Fruit fly (Drosophila melanogaster) whole organism, adult: ENCODE results near the gene CNPYb.

Experiments
- CG11617 ChIP-seq: fragments of 200-800 bp; sonication (Bioruptor generic); optimal IDR thresholded peaks from 2 replicates; lab custom pipeline; 2017; ENCODE audit warnings: mild to moderate bottlenecking, missing biosample characterization, missing genetic modification reagents, missing genetic modification characterization
- CG12768 ChIP-seq: fragments of 200-800 bp; sonication (Bioruptor generic); optimal IDR thresholded peaks from 2 replicates; lab custom pipeline; 2017; ENCODE audit warnings: missing biosample characterization, missing genetic modification characterization, mild to moderate bottlenecking, moderate library complexity, missing genetic modification reagents
- CG14711 ChIP-seq: fragments of 200-800 bp; sonication (Bioruptor generic); optimal IDR thresholded peaks from 2 replicates; lab custom pipeline; 2018; ENCODE audit warnings: missing biosample characterization, mild to moderate bottlenecking, missing genetic modification characterization, moderate library complexity
- CG1620 ChIP-seq: fragments of 200-800 bp; sonication (Bioruptor generic); optimal IDR thresholded peaks from 2 replicates; lab custom pipeline; 2016; ENCODE audit warnings: missing biosample characterization, missing genetic modification characterization
- CG33017 ChIP-seq: fragments of 200-800 bp; sonication (Bioruptor generic); optimal IDR thresholded peaks from 2 replicates; lab custom pipeline; 2018; ENCODE audit warnings: missing biosample characterization, mild to moderate bottlenecking, missing genetic modification characterization, moderate library complexity
- CG5204 ChIP-seq: fragments of 200-800 bp; sonication (Bioruptor generic); optimal IDR thresholded peaks from 2 replicates; lab custom pipeline; 2016; ENCODE audit warnings: missing biosample characterization, missing genetic modification characterization
- CG7045 ChIP-seq: fragments of 200-800 bp; sonication (Bioruptor generic); optimal IDR thresholded peaks from 2 replicates; lab custom pipeline; 2017; ENCODE audit warnings: missing biosample characterization, mild to moderate bottlenecking, missing genetic modification characterization
- CG7101 ChIP-seq: fragments of 200-800 bp; sonication (Bioruptor generic); optimal IDR thresholded peaks from 2 replicates; lab custom pipeline; 2018; ENCODE audit warnings: missing biosample characterization, mild to moderate bottlenecking, missing genetic modification characterization, moderate library complexity
- Clk ChIP-seq: fragments of 200-800 bp; sonication (Bioruptor generic); optimal IDR thresholded peaks from 2 replicates; lab custom pipeline; 2017; ENCODE audit warnings: missing biosample characterization, missing genetic modification characterization
- cic ChIP-seq: fragments of 200-800 bp; sonication (Bioruptor generic); optimal IDR thresholded peaks from 2 replicates; lab custom pipeline; 2017; ENCODE audit warnings: missing biosample characterization, mild to moderate bottlenecking, missing genetic modification characterization, moderate library complexity
- cnc ChIP-seq, 2 experiments: fragments of >200 bp; optimal IDR thresholded peaks; 2 replicates each; lab custom pipeline; 2017
- kay ChIP-seq: fragments of 200-800 bp; sonication (Bioruptor generic); peaks from one replicate; lab custom pipeline; 2016; ENCODE audit warnings: missing biosample characterization, missing genetic modification characterization, borderline replicate concordance
- tj ChIP-seq: fragments of 200-800 bp; sonication (Bioruptor generic); optimal IDR thresholded peaks from 3 replicates; lab custom pipeline; 2017; ENCODE audit warnings: missing biosample characterization, mild to moderate bottlenecking, missing genetic modification characterization, moderate library complexity
- toe ChIP-seq: fragments of 200-800 bp; sonication (Bioruptor generic); optimal IDR thresholded peaks from 2 replicates; lab custom pipeline; 2016; ENCODE audit warnings: missing biosample characterization, missing genetic modification characterization

dm6 chr3L:19063410-19063752 is 32.6 kb downstream of the CNPYb start:
- no peak for TF ChIP-seq CG12768 (GFP tag; lab: Kevin White, UChicago)
- no peak for TF ChIP-seq CG11617 (GFP tag; lab: Kevin White, UChicago)
- peak; percentile 37 to 60 for TF ChIP-seq cnc (optimal IDR thresholded peaks at IDR 0.05; lab: Kevin White, UChicago)
- peak; percentile 63 for TF ChIP-seq tj (GFP tag; lab: Kevin White, UChicago)
- TF ChIP-seq cic (GFP tag; lab: Kevin White, UChicago), result no peak
- no peak for TF ChIP-seq kay
- no peak for TF ChIP-seq CG7045 (GFP tag; lab: Kevin White, UChicago)
- no peak for TF ChIP-seq CG1620 (GFP tag; lab: Kevin White, UChicago)
- no peak for TF ChIP-seq CG5204 (GFP tag; lab: Kevin White, UChicago)
- TF ChIP-seq CG7101 (tag; lab: Kevin White, UChicago), result no peak
- TF ChIP-seq toe (GFP tag; lab: Kevin White, UChicago), result no peak
- TF ChIP-seq CG14711 (tag; lab: Kevin White, UChicago), result no peak
- no peak for TF ChIP-seq Clk (GFP tag; lab: Kevin White, UChicago)
- no peak for TF ChIP-seq CG33017
